Fruit fly (Drosophila melanogaster) Kc167 (cell line): ENCODE measurements around the gene CG17672.

Experiments used
- Myc ChIP-seq: fragments of >200 bp; optimal IDR thresholded peaks from 2 replicates; lab custom pipeline; 2017; ENCODE audit warnings: missing external identifiers
- Sin3A ChIP-seq: fragments of >200 bp; optimal IDR thresholded peaks from 2 replicates; lab custom pipeline; 2018; ENCODE audit warnings: missing external identifiers
- h ChIP-seq: fragments of >200 bp; optimal IDR thresholded peaks from 3 replicates; lab custom pipeline; 2018; ENCODE audit warnings: missing external identifiers
- insv ChIP-seq: fragments of >200 bp; optimal IDR thresholded peaks from 3 replicates; lab custom pipeline; 2018; ENCODE audit warnings: missing external identifiers
- psq ChIP-seq: fragments of >200 bp; optimal IDR thresholded peaks from 2 replicates; lab custom pipeline; 2017; ENCODE audit warnings: missing external identifiers
- ttk ChIP-seq: sonication (Bioruptor generic); optimal IDR thresholded peaks from 2 replicates; lab custom pipeline; 2017; ENCODE audit warnings: missing external identifiers

DNA sequence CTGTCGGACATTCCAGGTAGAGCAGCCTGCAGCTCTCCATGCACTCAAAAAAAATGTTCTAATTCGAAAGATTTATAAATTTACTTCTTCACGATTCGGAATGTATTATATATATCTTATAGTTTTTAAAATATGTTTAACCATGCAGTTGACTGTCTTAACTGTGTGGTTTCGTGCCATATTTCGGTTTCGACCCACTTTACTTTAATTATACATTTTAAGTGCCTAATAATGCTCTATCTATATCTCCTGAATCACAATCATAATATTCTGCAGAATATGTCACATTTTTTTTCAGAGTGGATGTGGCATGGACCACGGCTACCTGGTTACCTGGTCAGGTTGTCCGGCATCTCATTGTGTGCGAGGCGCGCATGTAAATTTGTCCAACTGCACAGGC, 20.9 kb downstream of the CG17672 start:
- no peak for TF ChIP-seq ttk
- TF ChIP-seq insv (lab: Kevin White, UChicago) = no peak
- TF ChIP-seq psq (lab: Kevin White, UChicago) = no peak
- TF ChIP-seq h = no peak
- no peak for TF ChIP-seq Sin3A (lab: Kevin White, UChicago)
- TF ChIP-seq Myc (lab: Kevin White, UChicago) = no peak
